Worm (Caenorhabditis elegans) whole organism, midembryonic: ENCODE data around the gene F47G9.4.
"Not testable (repeated sequence)": the region's sequence is repeated elsewhere in the genome, so short reads cannot be mapped to it uniquely, and the experiment has no call there.

Experiments used
- T22C8.4 ChIP-seq: fragments of 200-800 bp; sonication (Bioruptor generic); IDR thresholded peaks from 2 replicates; pipeline ENCODE4 v1.3.6; 2022; ENCODE audit warnings: missing genetic modification characterization, missing compliant biosample characterization
- cog-1 ChIP-seq: sonication (generic microtip); optimal IDR thresholded peaks from 2 replicates; lab custom pipeline; 2016; ENCODE audit warnings: missing genetic modification characterization, missing compliant biosample characterization
- flt-1 ChIP-seq: fragments of 200-800 bp; sonication (Bioruptor generic); IDR thresholded peaks from 2 replicates; pipeline ENCODE4 v1.3.6; 2022; ENCODE audit warnings: missing genetic modification characterization, missing compliant biosample characterization
- klf-2 ChIP-seq: fragments of 200-800 bp; sonication (Bioruptor generic); conservative IDR thresholded peaks from 2 replicates; pipeline ENCODE4 v1.3.6; 2022; ENCODE audit warnings: missing genetic modification reagents, missing genetic modification characterization, missing compliant biosample characterization
- med-1 ChIP-seq: sonication (generic microtip); optimal IDR thresholded peaks from 2 replicates; lab custom pipeline; 2017; ENCODE audit warnings: missing genetic modification characterization, mild to moderate bottlenecking, missing compliant biosample characterization, antibody characterized with exemption, missing genetic modification reagents; ENCODE audit not compliant: insufficient read depth
- ref-1 ChIP-seq: fragments of 200-800 bp; sonication (Bioruptor generic); conservative IDR thresholded peaks from 2 replicates; pipeline ENCODE4 v1.3.6; 2022; ENCODE audit warnings: missing genetic modification reagents, missing genetic modification characterization, missing compliant biosample characterization
- tab-1 ChIP-seq: fragments of 200-800 bp; sonication (Bioruptor generic); IDR thresholded peaks from 2 replicates; pipeline ENCODE4 v1.3.6; 2022; ENCODE audit warnings: missing genetic modification characterization, missing compliant biosample characterization
- ztf-23 ChIP-seq: fragments of 200-800 bp; sonication (Bioruptor generic); IDR thresholded peaks from 2 replicates; pipeline ENCODE4 v1.3.6; 2022; ENCODE audit warnings: missing genetic modification reagents, missing genetic modification characterization, missing compliant biosample characterization
- ztf-29 ChIP-seq: fragments of 200-800 bp; sonication (Bioruptor generic); IDR thresholded peaks from 2 replicates; pipeline ENCODE4 v1.3.6; 2022; ENCODE audit warnings: missing genetic modification reagents, missing genetic modification characterization, missing compliant biosample characterization

F47G9.4 gene

ce11 chrV:11302698-11303097 lies 18.9 kb downstream of the F47G9.4 start, which contains the start of gene srh-46:
TSS of gene srh-46 (minus strand) at chrV:11302886.
- TF ChIP-seq tab-1 (GFP tag; lab: Robert Waterston, UW) (no peak), T22C8.4 (GFP tag; lab: Robert Waterston, UW) (no peak), klf-2 (no peak), ztf-23 (GFP tag; lab: Robert Waterston, UW) (no peak), ref-1 (no peak), med-1 (no peak), flt-1 (GFP tag; lab: Robert Waterston, UW) (no peak), ztf-29 (GFP tag; lab: Robert Waterston, UW) (no peak), cog-1 (no peak)

ce11 chrV:11300539-11300938 lies 21.1 kb downstream of the F47G9.4 start, which contains the start of gene srh-47:
TSS of gene srh-47 (minus strand) at chrV:11300639.
- TF ChIP-seq T22C8.4 (GFP tag; lab: Robert Waterston, UW) (no peak), klf-2 (no peak), ref-1 (no peak), med-1 (no peak), tab-1 (GFP tag; lab: Robert Waterston, UW) (no peak), cog-1 (no peak), ztf-23 (GFP tag; lab: Robert Waterston, UW) (no peak), flt-1 (GFP tag; lab: Robert Waterston, UW) (no peak), ztf-29 (GFP tag; lab: Robert Waterston, UW) (no peak)

- TF ChIP-seq ztf-23 (GFP tag; lab: Robert Waterston, UW), result no peak
Observed at ce11 chrV:11299406-11299805, 22.2 kb downstream of the F47G9.4 start.

- TF ChIP-seq cog-1, result no peak
- no peak for TF ChIP-seq ref-1
- no peak for TF ChIP-seq T22C8.4 (GFP tag; lab: Robert Waterston, UW)
- no peak for TF ChIP-seq flt-1 (GFP tag; lab: Robert Waterston, UW)
Observed at ce11 chrV:11298632-11299031, 23.0 kb downstream of the F47G9.4 start, which contains the start of gene T03F7.5. TSS of gene T03F7.5 (minus strand) at chrV:11298732.

ce11 chrV:11294393-11294792 lies 27.2 kb downstream of the F47G9.4 start, which contains the start of gene T03F7.6:
TSS of gene T03F7.6 (plus strand) at chrV:11294693.
- no peak for TF ChIP-seq ztf-29 (GFP tag; lab: Robert Waterston, UW)
- TF ChIP-seq klf-2, result no peak
- no peak for TF ChIP-seq flt-1 (GFP tag; lab: Robert Waterston, UW)
- no peak for TF ChIP-seq tab-1 (GFP tag; lab: Robert Waterston, UW)
- no peak for TF ChIP-seq T22C8.4 (GFP tag; lab: Robert Waterston, UW)
- TF ChIP-seq ztf-23 (GFP tag; lab: Robert Waterston, UW), result no peak
- TF ChIP-seq med-1, result no peak
- TF ChIP-seq ref-1, result no peak

- no peak for TF ChIP-seq ztf-29 (GFP tag; lab: Robert Waterston, UW)
- no peak for TF ChIP-seq flt-1 (GFP tag; lab: Robert Waterston, UW)
- TF ChIP-seq ztf-23 (GFP tag; lab: Robert Waterston, UW), result no peak
- no peak for TF ChIP-seq cog-1
- no peak for TF ChIP-seq tab-1 (GFP tag; lab: Robert Waterston, UW)
- TF ChIP-seq T22C8.4 (GFP tag; lab: Robert Waterston, UW), result no peak
- TF ChIP-seq klf-2, result no peak
- TF ChIP-seq med-1, result no peak
- no peak for TF ChIP-seq ref-1
Observed at ce11 chrV:11292682-11293081, 28.9 kb downstream of the F47G9.4 start.

ce11 chrV:11290888-11291287 lies 30.7 kb downstream of the F47G9.4 start, which contains the start of gene C03E10.1:
TSS of gene C03E10.1 (plus strand) at chrV:11291188.
- no peak for TF ChIP-seq flt-1 (GFP tag; lab: Robert Waterston, UW)
- no peak for TF ChIP-seq cog-1
- no peak for TF ChIP-seq tab-1 (GFP tag; lab: Robert Waterston, UW)
- no peak for TF ChIP-seq ref-1
- TF ChIP-seq T22C8.4 (GFP tag; lab: Robert Waterston, UW), result no peak
- TF ChIP-seq ztf-29 (GFP tag; lab: Robert Waterston, UW), result no peak
- no peak for TF ChIP-seq ztf-23 (GFP tag; lab: Robert Waterston, UW)
- no peak for TF ChIP-seq klf-2
- TF ChIP-seq med-1, result no peak

ce11 chrV:11286114-11286513 lies 35.5 kb downstream of the F47G9.4 start, which contains the start of gene C03E10.3:
TSS of gene C03E10.3 (plus strand) at chrV:11286414.
- not testable (repeated sequence) for TF ChIP-seq tab-1, T22C8.4, ztf-29 (GFP tag; lab: Robert Waterston, UW)

- TF ChIP-seq T22C8.4 (GFP tag; lab: Robert Waterston, UW) (no peak), ref-1 (no peak), flt-1 (GFP tag; lab: Robert Waterston, UW) (no peak), med-1 (no peak), ztf-29 (GFP tag; lab: Robert Waterston, UW) (no peak), tab-1 (GFP tag; lab: Robert Waterston, UW) (no peak), ztf-23 (GFP tag; lab: Robert Waterston, UW) (no peak), klf-2 (no peak), cog-1 (no peak)
Observed at ce11 chrV:11282272-11282671, 39.3 kb downstream of the F47G9.4 start, which contains the start of gene gly-20. TSS of gene gly-20 (plus strand) at chrV:11282572.

ce11 chrV:11281414-11282209 lies 40.0 kb downstream of the F47G9.4 start:
- no peak for TF ChIP-seq flt-1 (GFP tag; lab: Robert Waterston, UW)
- no peak for TF ChIP-seq ztf-23 (GFP tag; lab: Robert Waterston, UW)
- 0 out of 2 replicates have a peak, but pooled peaks have one; percentile 11 for TF ChIP-seq ztf-29 (GFP tag; lab: Robert Waterston, UW)
- no peak for TF ChIP-seq ref-1
- no peak for TF ChIP-seq med-1
- TF ChIP-seq cog-1, result peak; percentile 55
